Worm (Caenorhabditis elegans): ENCODE data around the gene nlp-23.

DNA sequence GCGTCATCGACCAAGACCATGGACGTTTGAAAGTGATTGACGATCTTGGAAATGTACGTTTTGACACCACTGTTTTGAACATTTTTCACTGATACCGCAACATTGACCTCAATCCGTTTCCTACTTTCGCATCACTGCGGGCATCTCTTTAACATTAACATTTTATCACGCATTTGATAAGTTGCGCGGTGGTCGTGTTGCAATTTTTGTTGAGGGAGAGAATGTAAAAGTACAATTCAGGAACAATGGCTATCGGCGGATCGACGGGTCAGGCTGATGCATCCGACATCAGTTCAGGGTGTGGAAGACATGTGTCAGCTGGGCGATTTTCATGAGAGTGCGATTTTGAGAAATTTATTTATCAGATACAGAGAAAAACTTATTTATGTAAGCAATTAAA is 39.5 kb downstream of the nlp-23 start:
- no peak for TF ChIP-seq mxl-2 (GFP tag; conservative IDR thresholded peaks at IDR 0.05)
- no peak for TF ChIP-seq ceh-82 (tag; optimal IDR thresholded peaks at IDR 0.05)
- no peak for TF ChIP-seq ceh-28 (tag; optimal IDR thresholded peaks at IDR 0.05)
- no peak for TF ChIP-seq spr-3 (GFP tag; optimal IDR thresholded peaks at IDR 0.05)
- TF ChIP-seq jun-1 (tag; optimal IDR thresholded peaks at IDR 0.05): no peak
- TF ChIP-seq lin-39 (tag; optimal IDR thresholded peaks at IDR 0.05): no peak
- no peak for TF ChIP-seq Y105C5A.15 (GFP tag; IDR thresholded peaks at IDR 0.05)
- TF ChIP-seq tag-97 (GFP tag; IDR thresholded peaks at IDR 0.05): no peak
- no peak for TF ChIP-seq ztf-7 (tag; optimal IDR thresholded peaks at IDR 0.05)
- TF ChIP-seq pha-4 (GFP tag; IDR thresholded peaks at IDR 0.05): no peak
- no peak for TF ChIP-seq pha-4 (tag; optimal IDR thresholded peaks at IDR 0.05)
